Worm (Caenorhabditis elegans) whole organism, L3 larva: ENCODE measurements around the gene gfm-1.

ENCODE experiments used
- ama-1 ChIP-seq: fragments of 150-350 bp; optimal IDR thresholded peaks from 2 replicates; lab custom pipeline; 2018
- ceh-82 ChIP-seq: fragments of 150-350 bp; optimal IDR thresholded peaks from 2 replicates; lab custom pipeline; 2014; ENCODE audit warnings: missing biosample characterization, missing genetic modification characterization
- daf-12 ChIP-seq: fragments of 150-350 bp; optimal IDR thresholded peaks from 2 replicates; lab custom pipeline; 2014; ENCODE audit warnings: missing biosample characterization, missing genetic modification reagents, missing genetic modification characterization
- mdl-1 ChIP-seq: fragments of 150-350 bp; optimal IDR thresholded peaks from 2 replicates; lab custom pipeline; 2014; ENCODE audit warnings: missing biosample characterization, missing genetic modification characterization
- nhr-28 ChIP-seq: fragments of 150-350 bp; optimal IDR thresholded peaks from 2 replicates; lab custom pipeline; 2014; ENCODE audit warnings: missing biosample characterization, missing genetic modification characterization

DNA sequence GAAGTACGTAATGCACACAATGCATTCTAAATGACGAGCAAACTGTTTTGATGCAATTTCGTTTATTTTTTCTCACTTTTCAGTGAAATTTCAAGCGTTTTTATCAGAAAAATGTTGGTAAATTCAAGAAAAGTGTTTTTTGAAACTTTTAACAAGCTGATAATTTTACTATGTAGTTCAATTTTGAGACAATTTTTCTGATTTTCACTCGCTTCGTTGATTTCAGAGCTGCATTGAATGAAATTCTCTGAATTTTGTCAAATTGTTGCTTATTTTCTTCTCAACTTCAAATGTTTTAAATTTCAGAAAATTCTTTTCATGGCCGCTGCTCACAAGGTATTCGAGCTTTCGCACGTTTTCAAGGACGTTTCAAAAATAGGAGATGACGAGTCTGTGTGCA lies 5.4 kb downstream of the gfm-1 start, which contains the start of gene bath-45:
- TF ChIP-seq ama-1 (lab: Kevin White, UChicago): no peak
- TF ChIP-seq daf-12 (tag; lab: Kevin White, UChicago): no peak
- TF ChIP-seq ceh-82 (tag; lab: Kevin White, UChicago): no peak
- TF ChIP-seq nhr-28 (tag; lab: Kevin White, UChicago): no peak
- TF ChIP-seq mdl-1 (tag; lab: Kevin White, UChicago): no peak
